Fruit fly (Drosophila melanogaster) whole organism, prepupa: Measurements from ENCODE around the gene Trmt61.

Experiments
- Blimp-1 ChIP-seq: fragments of 200-800 bp; sonication (Bioruptor generic); optimal IDR thresholded peaks from 3 replicates; lab custom pipeline; 2017; ENCODE audit warnings: missing biosample characterization, missing genetic modification characterization, mild to moderate bottlenecking, moderate library complexity, missing genetic modification reagents
- CG10631 ChIP-seq: fragments of 200-800 bp; sonication (Bioruptor generic); optimal IDR thresholded peaks from 2 replicates; lab custom pipeline; 2016; ENCODE audit warnings: missing biosample characterization, missing genetic modification characterization
- CG10669 ChIP-seq: fragments of 200-800 bp; sonication (Bioruptor generic); optimal IDR thresholded peaks from 3 replicates; lab custom pipeline; 2018; ENCODE audit warnings: missing biosample characterization, mild to moderate bottlenecking, missing genetic modification characterization, moderate library complexity
- CG11762 ChIP-seq: fragments of 200-800 bp; sonication (Bioruptor generic); optimal IDR thresholded peaks from 3 replicates; lab custom pipeline; 2016; ENCODE audit warnings: missing biosample characterization, missing genetic modification characterization; ENCODE audit not compliant: insufficient read depth
- CG11902 ChIP-seq: fragments of 200-800 bp; sonication (Bioruptor generic); optimal IDR thresholded peaks from 3 replicates; lab custom pipeline; 2016; ENCODE audit warnings: missing biosample characterization, missing genetic modification characterization
- CG15336 ChIP-seq: fragments of 200-800 bp; sonication (Bioruptor generic); IDR thresholded peaks from 2 replicates; pipeline ENCODE4 v1.3.6; 2022; ENCODE audit warnings: missing biosample characterization, missing genetic modification characterization
- CG16779 ChIP-seq: fragments of 200-800 bp; sonication (Bioruptor generic); optimal IDR thresholded peaks from 3 replicates; lab custom pipeline; 2017; ENCODE audit warnings: missing biosample characterization, mild to moderate bottlenecking, missing genetic modification characterization
- CG3032 ChIP-seq: fragments of 200-800 bp; optimal IDR thresholded peaks from 2 replicates; lab custom pipeline; 2019; ENCODE audit warnings: missing biosample characterization, mild to moderate bottlenecking, missing genetic modification characterization, moderate library complexity
- CG31627 ChIP-seq: fragments of 200-800 bp; sonication (Bioruptor generic); optimal IDR thresholded peaks from 3 replicates; lab custom pipeline; 2016; ENCODE audit warnings: missing biosample characterization, missing genetic modification characterization
- CG3919 ChIP-seq: fragments of 200-800 bp; sonication (Bioruptor generic); optimal IDR thresholded peaks from 3 replicates; lab custom pipeline; 2016; ENCODE audit warnings: missing biosample characterization, missing genetic modification characterization
- CG4318 ChIP-seq: fragments of 200-800 bp; sonication (Bioruptor generic); optimal IDR thresholded peaks from 3 replicates; lab custom pipeline; 2017; ENCODE audit warnings: missing biosample characterization, mild to moderate bottlenecking, missing genetic modification characterization
- CG6163 ChIP-seq: fragments of 200-800 bp; sonication (Bioruptor generic); IDR thresholded peaks from 3 replicates; pipeline ENCODE4 v1.3.6; 2022; ENCODE audit warnings: missing biosample characterization, missing genetic modification characterization
- CG6276 ChIP-seq: fragments of 200-800 bp; sonication (Bioruptor generic); optimal IDR thresholded peaks from 2 replicates; lab custom pipeline; 2017; ENCODE audit warnings: missing biosample characterization, mild to moderate bottlenecking, missing genetic modification characterization
- CG6792 ChIP-seq: fragments of 200-800 bp; sonication (Bioruptor generic); optimal IDR thresholded peaks from 3 replicates; lab custom pipeline; 2016; ENCODE audit warnings: missing biosample characterization, missing genetic modification characterization
- CG6808 ChIP-seq: fragments of 200-800 bp; sonication (Bioruptor generic); optimal IDR thresholded peaks from 3 replicates; lab custom pipeline; 2017; ENCODE audit warnings: missing biosample characterization, missing genetic modification characterization, mild to moderate bottlenecking, moderate library complexity, missing genetic modification reagents
- CG6854 ChIP-seq: fragments of 200-800 bp; sonication (Bioruptor generic); optimal IDR thresholded peaks from 2 replicates; lab custom pipeline; 2017; ENCODE audit warnings: missing biosample characterization, mild to moderate bottlenecking, missing genetic modification characterization
- CG7368 ChIP-seq: fragments of 200-800 bp; sonication (Bioruptor generic); optimal IDR thresholded peaks from 3 replicates; lab custom pipeline; 2016; ENCODE audit warnings: missing biosample characterization, missing genetic modification characterization
- CG8119 ChIP-seq: fragments of 200-800 bp; sonication (Bioruptor generic); IDR thresholded peaks from 3 replicates; pipeline ENCODE4 v1.3.6; 2022; ENCODE audit warnings: missing biosample characterization, missing genetic modification characterization
- CG8319 ChIP-seq: fragments of 200-800 bp; sonication (Bioruptor generic); optimal IDR thresholded peaks from 3 replicates; lab custom pipeline; 2016; ENCODE audit warnings: missing biosample characterization, missing genetic modification characterization
- CG8632 ChIP-seq: fragments of 200-800 bp; sonication (Bioruptor generic); optimal IDR thresholded peaks from 3 replicates; lab custom pipeline; 2016; ENCODE audit warnings: missing biosample characterization, missing genetic modification characterization
- CG9139 ChIP-seq: fragments of 200-800 bp; sonication (Bioruptor generic); optimal IDR thresholded peaks from 3 replicates; lab custom pipeline; 2017; ENCODE audit warnings: missing biosample characterization, mild to moderate bottlenecking, missing genetic modification characterization
- Eip75B ChIP-seq: fragments of 200-800 bp; sonication (Bioruptor generic); optimal IDR thresholded peaks from 3 replicates; lab custom pipeline; 2016; ENCODE audit warnings: missing biosample characterization, missing genetic modification characterization
- Eip78C ChIP-seq: fragments of 200-800 bp; sonication (Bioruptor generic); peaks from one replicate; lab custom pipeline; 2016; ENCODE audit warnings: missing biosample characterization, missing genetic modification characterization
- Eip93F ChIP-seq: fragments of 200-800 bp; sonication (Bioruptor generic); optimal IDR thresholded peaks from 2 replicates; lab custom pipeline; 2016; ENCODE audit warnings: missing biosample characterization, mild to moderate bottlenecking, missing genetic modification characterization
- Ets21C ChIP-seq: fragments of 200-800 bp; sonication (Bioruptor generic); optimal IDR thresholded peaks from 3 replicates; lab custom pipeline; 2016; ENCODE audit warnings: missing biosample characterization, missing genetic modification characterization
- Ets96B ChIP-seq: fragments of 200-800 bp; optimal IDR thresholded peaks from 2 replicates; lab custom pipeline; 2019; ENCODE audit warnings: missing biosample characterization, mild to moderate bottlenecking, missing genetic modification characterization, moderate library complexity
- Gug ChIP-seq: fragments of 200-800 bp; sonication (Bioruptor generic); IDR thresholded peaks from 2 replicates; pipeline ENCODE4 v1.3.6; 2022; ENCODE audit warnings: missing biosample characterization, missing genetic modification characterization
- Hr39 ChIP-seq: fragments of 200-800 bp; sonication (Bioruptor generic); optimal IDR thresholded peaks from 2 replicates; lab custom pipeline; 2016; ENCODE audit warnings: missing biosample characterization, missing genetic modification characterization
- Hr4 ChIP-seq: fragments of 200-800 bp; sonication (Bioruptor generic); optimal IDR thresholded peaks from 3 replicates; lab custom pipeline; 2016; ENCODE audit warnings: missing biosample characterization, missing genetic modification characterization
- Lpt ChIP-seq: fragments of 200-800 bp; sonication (Bioruptor generic); optimal IDR thresholded peaks from 3 replicates; lab custom pipeline; 2016; ENCODE audit warnings: missing biosample characterization, missing genetic modification characterization
- Met ChIP-seq: fragments of 200-800 bp; sonication (Bioruptor generic); optimal IDR thresholded peaks from 3 replicates; lab custom pipeline; 2016; ENCODE audit warnings: missing biosample characterization, missing genetic modification characterization
- Smox ChIP-seq: fragments of 200-800 bp; sonication (Bioruptor generic); optimal IDR thresholded peaks from 3 replicates; lab custom pipeline; 2016; ENCODE audit warnings: missing biosample characterization, missing genetic modification characterization
- Sox102F ChIP-seq: fragments of 200-800 bp; sonication (Bioruptor generic); optimal IDR thresholded peaks from 2 replicates; lab custom pipeline; 2016; ENCODE audit warnings: missing biosample characterization, mild to moderate bottlenecking, missing genetic modification characterization
- Sox14 ChIP-seq: fragments of 200-800 bp; sonication (Bioruptor generic); optimal IDR thresholded peaks from 3 replicates; lab custom pipeline; 2016; ENCODE audit warnings: missing biosample characterization, missing genetic modification characterization
- Sox15 ChIP-seq: fragments of 200-800 bp; sonication (Bioruptor generic); optimal IDR thresholded peaks from 3 replicates; lab custom pipeline; 2016; ENCODE audit warnings: missing biosample characterization, missing genetic modification characterization
- achi ChIP-seq: fragments of 200-800 bp; sonication (Bioruptor generic); optimal IDR thresholded peaks from 3 replicates; lab custom pipeline; 2016; ENCODE audit warnings: missing biosample characterization, missing genetic modification characterization
- acj6 ChIP-seq: fragments of 200-800 bp; sonication (Bioruptor generic); optimal IDR thresholded peaks from 3 replicates; lab custom pipeline; 2016; ENCODE audit warnings: missing biosample characterization, missing genetic modification characterization
- cyc ChIP-seq: fragments of 200-800 bp; sonication (Bioruptor generic); optimal IDR thresholded peaks from 3 replicates; lab custom pipeline; 2016; ENCODE audit warnings: missing biosample characterization, missing genetic modification characterization
- dac ChIP-seq: fragments of 200-800 bp; sonication (Bioruptor generic); optimal IDR thresholded peaks from 2 replicates; lab custom pipeline; 2017; ENCODE audit warnings: missing biosample characterization, mild to moderate bottlenecking, missing genetic modification characterization
- fd59A ChIP-seq: fragments of 200-800 bp; sonication (Bioruptor generic); optimal IDR thresholded peaks from 2 replicates; lab custom pipeline; 2017; ENCODE audit warnings: missing biosample characterization, mild to moderate bottlenecking, missing genetic modification characterization, missing genetic modification reagents
- fd85E ChIP-seq: fragments of 200-800 bp; sonication (Bioruptor generic); optimal IDR thresholded peaks from 3 replicates; lab custom pipeline; 2016; ENCODE audit warnings: missing biosample characterization, missing genetic modification characterization
- lz ChIP-seq: fragments of 200-800 bp; sonication (Bioruptor generic); optimal IDR thresholded peaks from 3 replicates; lab custom pipeline; 2016; ENCODE audit warnings: missing biosample characterization, missing genetic modification characterization
- net ChIP-seq: fragments of 200-800 bp; sonication (Bioruptor generic); optimal IDR thresholded peaks from 3 replicates; lab custom pipeline; 2016; ENCODE audit warnings: missing biosample characterization, missing genetic modification characterization
- pdm3 ChIP-seq: fragments of 200-800 bp; sonication (Bioruptor generic); optimal IDR thresholded peaks from 3 replicates; lab custom pipeline; 2016; ENCODE audit warnings: missing biosample characterization, missing genetic modification characterization
- spab ChIP-seq: fragments of 200-800 bp; sonication (Bioruptor generic); optimal IDR thresholded peaks from 2 replicates; lab custom pipeline; 2017; ENCODE audit warnings: missing biosample characterization, mild to moderate bottlenecking, missing genetic modification characterization, missing genetic modification reagents
- vri ChIP-seq: fragments of 200-800 bp; sonication (Bioruptor generic); optimal IDR thresholded peaks from 3 replicates; lab custom pipeline; 2016; ENCODE audit warnings: missing biosample characterization, mild to moderate bottlenecking, missing genetic modification characterization

The Trmt61 gene

DNA sequence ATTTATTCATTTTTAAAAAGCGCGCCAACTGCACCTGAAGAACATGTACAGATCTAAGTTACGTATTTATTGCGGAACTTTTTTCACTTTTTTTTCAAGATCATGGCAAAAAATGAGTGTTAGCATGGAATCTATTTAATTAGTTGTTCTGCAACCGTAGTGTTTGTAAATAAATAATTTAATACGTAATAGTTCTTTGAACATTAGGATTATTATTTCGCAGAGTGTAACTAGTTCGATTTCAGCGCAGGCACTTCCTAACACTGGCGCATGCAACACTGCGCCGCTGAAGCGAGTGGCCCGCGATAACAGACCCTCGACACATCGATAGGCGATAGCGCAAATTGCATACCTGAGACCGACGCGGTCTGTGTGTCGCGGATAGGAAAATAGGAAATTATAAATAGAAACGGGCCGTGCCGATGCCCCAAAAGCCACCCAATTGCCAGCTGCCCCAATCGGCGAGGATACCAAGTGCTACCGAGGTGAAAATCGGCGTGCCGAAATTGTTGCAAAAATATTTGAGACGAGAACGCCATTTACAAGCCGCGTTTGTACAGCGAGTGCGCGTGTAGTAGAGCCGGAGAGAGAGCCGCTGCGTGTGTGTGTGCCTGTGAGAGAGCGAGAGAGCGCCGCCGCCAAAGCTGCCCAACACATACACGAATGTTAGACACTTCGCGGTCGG is 17.7 kb upstream of the Trmt61 start, which contains the start of gene gro (continued):
- TF ChIP-seq achi (GFP tag; lab: Kevin White, UChicago) (peak; percentile 63), Eip75B (GFP tag; lab: Kevin White, UChicago) (peak; percentile 71), spab (no peak), Sox15 (GFP tag; lab: Kevin White, UChicago) (peak; percentile 46), CG8319 (no peak), CG6792 (peak; percentile 66), CG10669 (GFP tag; lab: Kevin White, UChicago) (peak; percentile 55), vri (GFP tag; lab: Kevin White, UChicago) (peak; percentile 74), Hr39 (GFP tag; lab: Kevin White, UChicago) (peak; percentile 77), Hr4 (GFP tag; lab: Kevin White, UChicago) (peak; percentile 76), CG11902 (GFP tag; lab: Kevin White, UChicago) (peak; percentile 46), CG31627 (GFP tag; lab: Kevin White, UChicago) (peak; percentile 76)

DNA sequence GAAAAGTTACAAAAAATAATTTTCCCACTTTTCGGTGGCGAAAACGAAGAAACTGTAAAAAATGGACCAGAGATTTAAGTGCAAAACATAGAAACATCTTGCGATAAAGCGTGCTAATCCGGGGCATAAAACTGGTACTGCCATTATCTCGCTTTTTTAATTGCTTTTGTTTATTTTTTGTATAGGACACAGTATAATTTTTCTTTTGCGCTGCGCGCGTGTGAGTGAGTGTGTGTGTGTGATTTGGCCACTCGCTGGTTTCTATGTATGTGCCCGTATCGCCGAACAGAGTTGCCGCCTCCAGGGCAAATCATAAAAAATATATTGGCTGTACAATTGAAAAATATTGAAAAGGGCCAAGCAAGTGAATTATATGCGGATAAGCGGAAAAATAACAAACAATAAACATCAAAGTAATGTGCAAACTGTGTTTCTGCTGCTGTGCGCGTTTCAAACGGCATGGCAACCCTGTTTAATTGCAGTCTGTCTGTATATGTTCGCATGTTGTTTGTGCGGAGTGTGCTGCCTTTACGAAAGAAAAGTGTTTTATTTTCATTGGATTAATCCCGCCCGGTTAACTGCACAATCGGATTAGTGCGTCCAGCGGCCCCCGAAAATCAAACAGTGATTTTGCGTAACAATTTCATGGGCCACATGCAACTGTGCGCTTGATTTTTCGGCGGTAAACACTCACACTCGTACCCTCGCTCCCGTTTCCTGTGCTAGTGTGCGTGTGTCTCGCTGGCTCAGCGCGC is 17.0 kb upstream of the Trmt61 start:
- TF ChIP-seq CG11902 (GFP tag; lab: Kevin White, UChicago) = peak; percentile 95
- peak; percentile 98 for TF ChIP-seq Hr4 (GFP tag; lab: Kevin White, UChicago)
- peak; percentile 80 for TF ChIP-seq Blimp-1 (GFP tag; lab: Kevin White, UChicago)
- TF ChIP-seq acj6 (GFP tag; lab: Kevin White, UChicago) = peak; percentile 98
- peak; percentile 93 for TF ChIP-seq fd59A (GFP tag; lab: Kevin White, UChicago)
- peak; percentile 71 for TF ChIP-seq CG9139 (GFP tag; lab: Kevin White, UChicago)
- TF ChIP-seq CG7368 (GFP tag; lab: Kevin White, UChicago) = peak; percentile 98
- peak; percentile 92 for TF ChIP-seq Eip93F (GFP tag; lab: Kevin White, UChicago)
- TF ChIP-seq CG16779 (tag; lab: Kevin White, UChicago) = peak; percentile 89
- TF ChIP-seq CG4318 = peak; percentile 97
- peak; percentile 98 for TF ChIP-seq Gug (GFP tag; lab: Robert Waterston, UW)
- peak; percentile 99 for TF ChIP-seq CG31627 (GFP tag; lab: Kevin White, UChicago)
- peak; percentile 96 for TF ChIP-seq Lpt (GFP tag; lab: Kevin White, UChicago)
- TF ChIP-seq CG8632 = peak; percentile 97
- TF ChIP-seq pdm3 (GFP tag; lab: Kevin White, UChicago) = peak; percentile 98
- TF ChIP-seq fd85E (GFP tag; lab: Kevin White, UChicago) = peak; percentile 93
- TF ChIP-seq CG11762 = peak; percentile 97
- TF ChIP-seq Sox15 (GFP tag; lab: Kevin White, UChicago) = peak; percentile 97
- TF ChIP-seq cyc = peak; percentile 98
- peak; percentile 97 for TF ChIP-seq CG8119 (GFP tag; lab: Robert Waterston, UW)
- TF ChIP-seq CG6808 (GFP tag; lab: Kevin White, UChicago) = peak; percentile 91
- peak; percentile 94 for TF ChIP-seq CG3032
- peak; percentile 95 for TF ChIP-seq dac
- peak; percentile 97 for TF ChIP-seq CG15336
- peak; percentile 96 for TF ChIP-seq Ets21C (GFP tag; lab: Kevin White, UChicago)
- peak; percentile 97 for TF ChIP-seq Smox (GFP tag; lab: Kevin White, UChicago)
- TF ChIP-seq CG6854 = peak; percentile 70
- TF ChIP-seq Sox14 (GFP tag; lab: Kevin White, UChicago) = peak; percentile 98
- peak; percentile 95 for TF ChIP-seq vri (GFP tag; lab: Kevin White, UChicago)
- TF ChIP-seq Hr39 (GFP tag; lab: Kevin White, UChicago) = peak; percentile 99
- peak; percentile 98 for TF ChIP-seq CG10631 (GFP tag; lab: Kevin White, UChicago)
- TF ChIP-seq Eip75B (GFP tag; lab: Kevin White, UChicago) = peak; percentile 98
- TF ChIP-seq Sox102F (GFP tag; lab: Kevin White, UChicago) = peak; percentile 98
- TF ChIP-seq lz = peak; percentile 98
- peak; percentile 96 for TF ChIP-seq Ets96B (tag; lab: Kevin White, UChicago)
- peak; percentile 98 for TF ChIP-seq net (GFP tag; lab: Kevin White, UChicago)
- peak; percentile 98 for TF ChIP-seq CG3919 (GFP tag; lab: Kevin White, UChicago)
- TF ChIP-seq CG6163 (GFP tag; lab: Robert Waterston, UW) = peak; percentile 99
- peak; percentile 99 for TF ChIP-seq Eip78C
- peak; percentile 97 for TF ChIP-seq achi (GFP tag; lab: Kevin White, UChicago)
- peak; percentile 98 for TF ChIP-seq Met
- TF ChIP-seq CG6276 (GFP tag; lab: Kevin White, UChicago) = peak; percentile 94
